Fruit fly (Drosophila melanogaster) whole organism, larva: Measurements from ENCODE around the gene twit.

Experiments
- noc ChIP-seq: fragments of 200-800 bp; sonication (Bioruptor generic); optimal IDR thresholded peaks from 3 replicates; lab custom pipeline; 2019; ENCODE audit warnings: missing biosample characterization, mild to moderate bottlenecking, missing genetic modification characterization, moderate library complexity

The twit gene

DNA sequence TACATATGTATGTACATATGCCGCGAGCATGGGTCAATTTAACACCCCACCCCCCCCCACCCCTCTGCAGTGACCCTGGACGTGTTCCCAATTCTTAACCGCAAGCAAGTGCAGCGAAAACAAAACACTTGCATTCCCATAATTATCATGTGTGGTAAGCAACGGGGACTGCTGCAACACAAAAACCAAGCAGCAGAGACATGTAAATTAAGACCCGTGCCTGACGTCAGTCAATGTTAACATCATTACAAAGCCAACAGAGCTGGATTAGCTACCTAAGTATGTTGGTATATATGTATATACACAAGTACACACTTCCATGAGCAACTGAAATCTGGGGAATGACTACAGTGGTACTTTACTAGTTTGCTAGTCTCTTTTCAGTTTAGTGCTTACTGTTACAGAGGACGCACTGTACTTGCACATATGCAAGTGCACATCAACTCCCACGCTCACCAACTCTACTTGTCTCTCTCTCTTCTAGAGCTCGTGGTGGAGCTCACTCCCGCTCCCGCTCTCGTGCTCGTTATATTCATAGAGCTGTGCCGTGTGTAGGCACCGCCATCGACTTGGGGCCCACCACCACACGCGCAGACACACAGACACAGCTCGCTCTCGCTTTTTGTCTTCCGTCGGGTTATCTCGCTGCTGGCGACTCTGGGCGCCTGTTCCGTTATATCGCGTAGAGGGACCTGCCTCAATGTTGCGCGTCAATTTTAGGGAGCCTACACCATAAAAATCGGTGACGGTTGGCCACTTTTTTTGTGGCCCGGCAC, 30.9 kb upstream of the twit start:
- no peak for TF ChIP-seq noc (tag; lab: Kevin White, UChicago)

DNA sequence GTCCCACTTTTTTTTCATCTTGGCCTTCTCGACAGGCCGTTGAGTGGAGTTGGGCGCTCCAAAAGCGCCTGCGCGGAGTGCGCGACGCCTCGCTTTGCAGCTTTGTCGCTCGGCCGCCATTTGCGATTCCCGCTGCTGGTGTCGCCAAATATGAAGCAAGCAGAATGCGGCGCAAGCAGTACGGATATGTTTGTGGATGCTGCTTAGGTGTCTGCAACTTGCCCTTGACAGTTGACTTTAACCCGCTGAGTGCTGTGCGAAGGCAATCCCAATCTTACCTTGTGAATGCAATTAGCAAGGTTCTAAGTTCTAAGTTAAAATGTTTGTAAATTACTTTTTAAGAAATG, 30.4 kb upstream of the twit start:
- TF ChIP-seq noc (tag; lab: Kevin White, UChicago): no peak

DNA sequence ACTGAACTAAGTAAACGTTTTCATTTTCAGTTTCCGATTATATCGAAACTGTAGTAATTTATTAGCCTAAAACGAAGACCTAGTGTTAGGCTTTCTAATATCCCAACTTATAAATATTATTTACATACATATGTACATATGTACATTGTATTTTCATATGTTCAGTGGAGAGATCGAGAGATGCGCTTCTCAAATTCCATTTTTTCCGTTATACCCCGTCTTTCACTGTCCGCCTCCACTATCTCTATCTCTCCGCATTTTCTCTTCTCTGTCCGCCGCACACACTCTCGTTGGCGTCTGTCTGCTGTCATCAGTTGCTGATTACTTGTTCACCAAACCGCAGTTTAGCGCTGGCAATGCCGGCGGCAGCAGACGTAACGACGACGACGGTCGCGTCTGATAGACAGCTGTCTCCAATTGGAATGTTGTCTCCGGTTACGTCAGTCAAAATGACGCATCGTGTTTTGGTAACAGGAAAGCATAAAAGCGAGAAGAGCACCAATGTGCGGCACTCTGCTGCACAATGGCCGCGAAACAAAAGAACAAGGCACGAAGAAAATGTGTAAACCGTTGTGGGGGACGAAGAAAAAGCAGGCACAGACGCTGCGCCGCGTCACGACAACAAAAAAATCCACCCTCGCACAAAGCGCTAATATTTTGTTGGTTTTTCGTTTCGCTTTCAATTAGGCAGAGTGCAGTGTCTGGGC, 29.7 kb upstream of the twit start, which contains the start of gene CG9331:
TSS of gene CG9331 (plus strand) at position 340 of the 707 bp plus-strand sequence.
- TF ChIP-seq noc (tag; lab: Kevin White, UChicago): peak; percentile 35

DNA sequence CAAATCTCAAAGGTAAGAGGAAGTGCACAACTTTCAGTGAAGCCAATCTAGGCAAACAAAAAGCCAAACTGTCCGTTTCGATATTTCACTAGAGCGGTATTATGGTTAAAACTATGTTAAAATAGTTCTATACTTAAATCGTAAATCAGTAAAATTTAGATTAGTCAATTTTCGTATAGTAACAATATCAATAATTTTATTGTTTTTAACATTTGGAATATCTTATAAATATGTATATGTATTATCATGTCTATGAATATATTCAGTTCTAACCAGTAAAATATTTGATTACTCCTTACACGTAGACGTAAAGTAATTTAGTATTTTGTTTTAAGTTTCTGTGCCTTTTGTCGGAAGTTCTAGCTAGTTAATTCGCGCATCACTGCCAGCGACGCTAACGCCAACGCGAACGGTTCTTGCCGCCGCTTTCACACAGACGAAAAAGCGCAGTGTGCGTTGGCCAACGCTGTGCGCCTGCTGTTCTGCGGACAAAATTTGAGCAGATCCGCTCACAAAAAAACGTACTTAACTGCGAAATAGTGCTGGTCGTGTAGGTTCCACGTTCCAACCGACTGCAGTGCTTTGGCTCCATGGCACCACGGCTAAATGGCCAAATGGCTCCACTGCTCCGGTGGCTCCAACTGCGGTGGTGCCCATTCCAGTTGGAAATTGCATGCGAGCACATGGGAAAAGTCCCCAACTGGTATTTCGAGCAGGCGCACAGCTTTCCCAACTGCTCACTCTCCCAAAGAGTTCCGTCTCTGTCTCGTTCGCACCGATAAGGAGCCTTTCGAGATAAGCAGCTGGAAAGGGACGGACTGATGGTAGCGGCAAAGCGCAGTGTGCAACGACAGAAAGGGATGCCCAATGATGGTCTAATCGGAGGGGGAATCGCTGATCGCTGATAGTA, 28.9 kb upstream of the twit start:
- peak; percentile 15 for TF ChIP-seq noc (tag; lab: Kevin White, UChicago)

DNA sequence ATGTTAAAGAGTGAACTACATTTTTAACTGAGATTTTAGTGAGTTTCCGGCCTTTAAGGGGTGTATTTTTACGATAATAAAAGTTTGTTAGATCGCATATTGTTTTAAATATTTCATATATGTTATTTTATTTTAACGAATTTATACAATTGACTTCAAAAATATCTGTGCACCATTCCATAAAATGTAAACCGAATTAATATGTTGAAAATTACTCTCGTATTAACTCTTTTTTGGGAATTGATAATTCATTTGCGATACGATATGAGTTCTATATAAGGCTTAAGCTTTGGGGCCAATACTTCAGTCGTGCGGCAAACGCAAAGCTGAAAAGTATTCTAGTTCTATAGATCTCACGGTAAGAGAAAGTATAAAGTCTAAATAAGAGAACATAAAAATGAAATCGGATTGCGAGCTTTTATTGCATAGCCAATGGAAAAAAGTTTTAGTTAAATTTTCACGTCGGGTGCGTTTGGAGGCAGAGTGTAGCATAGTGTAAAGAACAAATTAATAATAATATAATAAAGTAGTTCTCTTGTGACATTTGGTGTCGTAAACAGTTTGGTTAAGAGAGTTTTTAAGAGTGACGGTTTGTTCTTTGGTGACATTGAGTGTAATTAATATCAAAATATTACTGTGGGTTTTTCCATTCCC, 28.1 kb upstream of the twit start:
- TF ChIP-seq noc (tag; lab: Kevin White, UChicago): no peak

DNA sequence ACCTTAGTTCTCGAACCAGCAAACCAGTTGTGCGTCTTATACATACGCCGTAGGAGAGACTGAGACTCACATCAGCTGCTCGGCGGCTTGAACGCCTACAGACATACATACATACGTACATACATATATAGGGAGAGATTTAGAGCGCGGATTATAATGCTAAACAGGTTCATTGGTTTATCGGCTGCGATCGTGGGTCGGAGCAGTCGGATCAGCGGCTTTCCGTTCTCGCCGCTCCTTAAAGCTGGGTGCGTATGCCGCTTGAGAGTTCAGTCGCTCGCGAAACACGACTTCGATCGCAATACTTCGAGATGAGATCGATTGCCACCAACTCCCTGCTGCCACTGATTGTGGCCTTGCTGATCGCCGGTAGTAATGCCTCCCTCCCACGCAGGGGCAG, 27.1 kb upstream of the twit start:
- peak; percentile 16 for TF ChIP-seq noc (tag; lab: Kevin White, UChicago)

DNA sequence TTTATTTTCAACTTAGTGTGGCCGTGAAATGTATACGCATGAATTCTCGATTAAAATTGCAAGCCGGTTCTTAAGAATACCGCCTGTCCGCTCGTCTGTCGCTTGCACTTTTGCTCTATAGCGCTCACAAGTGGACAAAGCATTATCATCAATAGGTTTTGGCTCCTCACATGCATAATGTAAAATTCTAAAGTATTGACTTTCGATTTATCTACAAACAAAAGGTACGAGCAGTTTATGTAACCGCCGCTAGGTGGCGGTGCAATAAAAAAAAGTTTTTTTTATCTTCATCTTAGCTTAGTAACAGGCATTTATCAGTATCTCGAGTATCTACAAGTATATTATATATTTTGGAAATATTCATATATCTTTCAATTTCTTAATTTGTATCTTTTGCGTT, 26.2 kb upstream of the twit start:
- TF ChIP-seq noc (tag; lab: Kevin White, UChicago): no peak

DNA sequence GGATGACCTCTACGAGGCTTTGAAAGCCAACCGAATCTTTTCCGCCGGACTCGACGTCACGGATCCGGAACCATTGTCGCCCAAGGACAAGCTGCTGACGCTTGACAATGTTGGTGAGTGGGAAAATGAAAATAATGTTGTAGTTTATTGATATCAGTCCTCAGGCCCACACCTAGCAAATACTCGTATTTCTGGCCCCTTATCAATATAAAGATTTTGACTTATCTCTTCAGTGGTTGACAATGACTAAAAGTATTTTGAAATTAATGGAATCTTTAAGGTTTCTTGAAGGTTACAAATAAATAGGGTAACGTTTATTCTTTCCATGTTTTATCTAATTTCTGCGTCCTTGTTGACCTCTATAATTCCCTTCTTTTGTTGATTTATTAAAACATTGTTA, 25.3 kb upstream of the twit start:
- no peak for TF ChIP-seq noc (tag; lab: Kevin White, UChicago)

DNA sequence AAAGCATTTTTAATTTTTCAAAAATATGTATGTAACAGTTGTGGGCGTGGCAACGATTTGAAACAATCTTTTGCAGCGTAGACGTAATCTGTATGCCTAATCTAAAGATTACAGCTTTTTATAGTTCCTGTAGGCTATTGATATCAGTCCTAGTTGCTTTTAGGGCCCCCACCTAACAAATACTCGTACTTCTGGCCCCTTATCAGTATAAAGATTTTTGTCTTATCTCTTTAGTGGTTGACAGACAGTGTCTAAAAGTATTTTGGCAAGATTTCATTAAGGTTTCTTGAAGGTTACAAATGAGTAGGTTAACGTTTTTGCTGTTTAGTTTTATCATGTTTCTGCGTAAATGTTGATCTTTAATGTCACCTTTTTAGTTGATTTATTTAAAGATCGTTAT, 23.7 kb upstream of the twit start:
- no peak for TF ChIP-seq noc (tag; lab: Kevin White, UChicago)

DNA sequence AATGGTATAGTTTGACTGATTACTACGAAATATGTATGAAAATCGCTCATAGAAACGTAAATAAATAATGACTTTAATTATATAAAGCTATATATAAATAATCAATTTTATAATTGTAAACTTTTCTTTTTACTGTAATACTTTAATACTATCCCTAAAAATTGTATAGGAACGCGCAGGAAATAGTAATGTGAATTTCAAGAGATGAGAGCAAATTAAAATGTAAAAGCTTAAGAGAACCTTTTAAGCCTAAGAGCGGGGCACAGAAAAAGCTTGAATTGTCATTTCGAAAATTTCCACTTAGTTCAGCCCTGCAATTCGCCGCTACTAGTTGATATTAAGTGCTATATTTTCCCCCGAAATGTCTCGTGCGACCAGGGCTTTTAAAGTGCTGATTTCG, 23.1 kb upstream of the twit start, which contains the start of gene CG31673:
TSS of gene CG31673 (plus strand) at position 301 of the 400 bp plus-strand sequence.
- TF ChIP-seq noc (tag; lab: Kevin White, UChicago): no peak

DNA sequence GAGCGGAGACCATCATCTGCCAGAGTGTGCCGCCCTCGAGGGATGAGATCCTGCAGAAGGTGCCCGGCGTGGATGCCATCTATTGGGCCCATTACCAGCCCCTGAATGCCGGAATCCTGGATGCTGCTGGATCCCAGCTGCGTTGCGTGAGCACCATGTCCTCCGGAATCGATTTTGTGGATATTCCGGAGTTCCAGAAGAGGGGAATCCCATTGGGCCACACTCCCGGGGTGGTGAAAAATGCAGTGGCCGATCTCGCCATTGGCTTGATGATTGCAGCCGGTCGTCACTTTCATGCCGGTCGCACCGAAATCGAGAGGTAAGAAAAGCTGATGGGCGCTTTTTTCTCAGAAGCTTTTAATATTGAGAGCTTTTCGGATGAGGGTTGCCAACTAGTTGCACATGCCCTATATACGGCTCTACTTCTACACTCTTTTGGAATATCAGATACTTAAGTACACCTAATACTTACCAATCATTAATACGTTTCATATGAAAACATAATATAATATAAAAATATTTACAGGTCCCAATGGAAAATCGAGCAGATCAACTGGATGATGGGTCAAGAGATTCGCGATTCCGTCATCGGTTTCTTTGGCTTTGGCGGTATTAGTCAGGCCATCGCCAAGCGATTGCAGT, 22.5 kb upstream of the twit start:
- peak; percentile 68 for TF ChIP-seq noc (tag; lab: Kevin White, UChicago)

DNA sequence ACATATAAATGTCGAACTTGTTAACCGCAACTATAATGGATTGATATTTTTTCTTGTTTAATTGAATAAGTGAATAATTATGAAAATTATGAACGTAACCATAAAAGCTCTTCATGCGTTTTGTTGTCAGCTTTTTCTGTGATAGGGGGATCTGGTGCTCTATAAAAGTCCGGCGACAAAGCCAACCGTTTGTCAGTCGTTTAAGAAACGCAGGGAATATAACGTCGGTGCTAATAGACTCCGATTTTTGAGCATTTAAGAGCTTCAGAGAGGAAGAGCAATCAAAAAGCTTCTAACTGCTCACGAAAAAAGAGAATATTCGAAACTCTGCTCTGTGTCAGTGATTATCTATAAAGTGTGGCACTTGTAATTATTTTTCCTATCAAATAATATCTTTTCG, 21.3 kb upstream of the twit start, which contains the start of gene CG31674:
TSS of gene CG31674 (plus strand) at position 203 of the 400 bp plus-strand sequence.
- peak; percentile 48 for TF ChIP-seq noc (tag; lab: Kevin White, UChicago)

DNA sequence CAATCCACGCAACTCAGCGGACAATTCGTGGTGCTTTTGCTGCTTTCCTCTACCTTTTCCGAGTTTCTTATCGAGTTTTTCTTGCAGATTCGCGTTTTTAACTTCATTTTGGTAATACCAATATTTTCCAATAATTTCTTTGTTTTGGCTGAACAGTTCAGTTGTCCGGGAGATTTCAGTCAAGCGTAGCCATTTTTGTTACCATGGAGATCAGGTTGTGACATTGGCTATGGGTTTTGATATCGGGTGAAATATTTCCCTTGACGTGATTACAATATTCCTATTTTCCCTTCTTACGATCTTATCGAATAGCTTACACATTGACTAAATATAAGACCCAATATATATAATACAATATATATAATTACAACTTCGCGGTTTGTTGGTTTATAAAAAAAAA, 16.9 kb upstream of the twit start, which contains the start of gene Oseg5:
TSS of gene Oseg5 (minus strand) at position 340 of the 400 bp plus-strand sequence.
- TF ChIP-seq noc (tag; lab: Kevin White, UChicago): no peak

DNA sequence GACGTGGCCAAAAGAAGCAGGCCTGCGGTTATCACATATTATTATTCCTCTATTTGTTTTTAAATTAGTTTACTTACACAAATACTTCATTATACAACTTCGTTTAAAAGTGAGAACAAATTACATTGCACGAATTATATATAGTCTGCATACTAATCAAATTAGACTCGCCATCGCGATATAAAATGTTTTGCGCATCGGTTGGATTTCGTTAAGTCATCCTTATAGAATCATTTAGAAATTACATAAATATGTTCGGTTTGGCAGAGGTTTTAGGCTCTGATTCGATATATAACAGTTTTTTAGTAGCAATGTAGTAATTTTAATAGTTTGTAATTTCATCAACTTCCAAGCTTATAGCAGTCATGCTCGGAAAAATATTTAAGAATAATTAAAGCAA, 14.5 kb upstream of the twit start, which contains the start of gene Spn38F:
TSS of gene Spn38F (minus strand) at position 101 of the 400 bp plus-strand sequence.
- no peak for TF ChIP-seq noc (tag; lab: Kevin White, UChicago)
